Worm (Caenorhabditis elegans) whole organism, L4 larva: ENCODE data around the gene srh-268.

Experiments used
- D1046.2 ChIP-seq: fragments of 200-800 bp; sonication (Bioruptor generic); IDR thresholded peaks from 2 replicates; pipeline ENCODE4 v1.3.6; 2022; ENCODE audit warnings: missing genetic modification characterization, missing compliant biosample characterization
- F26F4.8 ChIP-seq: fragments of 200-800 bp; sonication (Bioruptor generic); conservative IDR thresholded peaks from 2 replicates; pipeline ENCODE4 v1.3.6; 2022; ENCODE audit warnings: missing genetic modification characterization, missing compliant biosample characterization
- F44E2.7 ChIP-seq: fragments of 200-800 bp; sonication (Bioruptor generic); IDR thresholded peaks from 2 replicates; pipeline ENCODE4 v2.1.2; 2022; ENCODE audit warnings: missing genetic modification characterization, missing compliant biosample characterization
- Y105C5A.15 ChIP-seq: fragments of 200-800 bp; sonication (Bioruptor generic); IDR thresholded peaks from 2 replicates; pipeline ENCODE4 v1.3.6; 2022; ENCODE audit warnings: missing genetic modification characterization, missing compliant biosample characterization
- Y48G9A.11 ChIP-seq: fragments of 200-800 bp; sonication (Bioruptor generic); IDR thresholded peaks from 2 replicates; pipeline ENCODE4 v1.3.6; 2022; ENCODE audit warnings: missing genetic modification reagents, missing genetic modification characterization, missing compliant biosample characterization
- ZK337.2 ChIP-seq: fragments of 200-800 bp; sonication (Bioruptor generic); IDR thresholded peaks from 2 replicates; pipeline ENCODE4 v1.3.6; 2022; ENCODE audit warnings: missing genetic modification reagents, missing genetic modification characterization, missing compliant biosample characterization
- aha-1 ChIP-seq: fragments of 150-350 bp; peaks from one replicate; lab custom pipeline; 2014; ENCODE audit warnings: missing biosample characterization, missing genetic modification characterization
- aly-2 ChIP-seq: sonication (generic microtip); optimal IDR thresholded peaks from 2 replicates; lab custom pipeline; 2018; ENCODE audit warnings: missing biosample characterization, missing genetic modification characterization
- arid-1 ChIP-seq: fragments of 200-800 bp; sonication (Bioruptor generic); conservative IDR thresholded peaks from 2 replicates; pipeline ENCODE4 v1.3.6; 2022; ENCODE audit warnings: missing genetic modification reagents, missing genetic modification characterization, missing compliant biosample characterization
- ceh-20 ChIP-seq: fragments of 200-800 bp; sonication (Bioruptor generic); IDR thresholded peaks from 2 replicates; pipeline ENCODE4 v1.3.6; 2022; ENCODE audit warnings: missing genetic modification reagents, missing genetic modification characterization, missing compliant biosample characterization
- ceh-28 ChIP-seq: fragments of 150-350 bp; optimal IDR thresholded peaks from 2 replicates; lab custom pipeline; 2014; ENCODE audit warnings: missing biosample characterization, missing genetic modification reagents, missing genetic modification characterization
- ceh-44 ChIP-seq: fragments of 200-800 bp; sonication (Bioruptor generic); IDR thresholded peaks from 2 replicates; pipeline ENCODE4 v1.3.6; 2022; ENCODE audit warnings: missing genetic modification reagents, missing genetic modification characterization, missing compliant biosample characterization
- ceh-82 ChIP-seq: sonication (generic microtip); optimal IDR thresholded peaks from 2 replicates; lab custom pipeline; 2017; ENCODE audit warnings: missing biosample characterization, missing genetic modification characterization
- ces-1 ChIP-seq: fragments of 150-350 bp; sonication (generic microtip); optimal IDR thresholded peaks from 4 replicates; lab custom pipeline; 2014; ENCODE audit warnings: missing biosample characterization, missing genetic modification reagents, missing genetic modification characterization
- cey-2 ChIP-seq: sonication (generic microtip); optimal IDR thresholded peaks from 3 replicates; lab custom pipeline; 2017; ENCODE audit warnings: missing genetic modification characterization, mild to moderate bottlenecking, missing compliant biosample characterization, antibody characterized with exemption, borderline replicate concordance; ENCODE audit not compliant: insufficient read depth
- ctbp-1 ChIP-seq: fragments of 200-800 bp; sonication (Bioruptor generic); IDR thresholded peaks from 2 replicates; pipeline ENCODE4 v1.3.6; 2022; ENCODE audit warnings: missing genetic modification reagents, missing genetic modification characterization, missing compliant biosample characterization
- daf-8 ChIP-seq: fragments of 200-800 bp; sonication (Bioruptor generic); IDR thresholded peaks from 2 replicates; pipeline ENCODE4 v1.3.6; 2022; ENCODE audit warnings: missing genetic modification characterization, missing compliant biosample characterization
- dmd-8 ChIP-seq: fragments of 200-800 bp; sonication (Bioruptor generic); IDR thresholded peaks from 2 replicates; pipeline ENCODE4 v1.3.6; 2022; ENCODE audit warnings: missing genetic modification characterization, missing compliant biosample characterization
- dve-1 ChIP-seq: sonication (generic microtip); optimal IDR thresholded peaks from 2 replicates; lab custom pipeline; 2017; ENCODE audit warnings: antibody characterized with exemption, mild to moderate bottlenecking, missing genetic modification characterization, missing compliant biosample characterization; ENCODE audit not compliant: insufficient read depth
- egl-27 ChIP-seq: sonication (generic microtip); optimal IDR thresholded peaks from 3 replicates; lab custom pipeline; 2017; ENCODE audit warnings: missing biosample characterization, missing genetic modification reagents, missing genetic modification characterization
- egl-43 ChIP-seq: fragments of 200-800 bp; sonication (Bioruptor generic); IDR thresholded peaks from 2 replicates; pipeline ENCODE4 v1.3.6; 2022; ENCODE audit warnings: missing genetic modification reagents, missing genetic modification characterization, missing compliant biosample characterization
- fos-1 ChIP-seq: fragments of 150-350 bp; optimal IDR thresholded peaks from 2 replicates; lab custom pipeline; 2014; ENCODE audit warnings: missing biosample characterization, missing genetic modification characterization
- hlh-30 ChIP-seq: sonication (generic microtip); optimal IDR thresholded peaks from 2 replicates; lab custom pipeline; 2017; ENCODE audit warnings: antibody characterized with exemption, mild to moderate bottlenecking, missing genetic modification characterization, missing compliant biosample characterization; ENCODE audit not compliant: insufficient read depth
- jun-1 ChIP-seq: fragments of 150-350 bp; optimal IDR thresholded peaks from 2 replicates; lab custom pipeline; 2014; ENCODE audit warnings: missing biosample characterization, missing genetic modification reagents, missing genetic modification characterization
- lin-13 ChIP-seq: fragments of 150-350 bp; optimal IDR thresholded peaks from 2 replicates; lab custom pipeline; 2014; ENCODE audit warnings: missing biosample characterization, missing genetic modification reagents, missing genetic modification characterization
- madf-9 ChIP-seq: fragments of 200-800 bp; sonication (Bioruptor generic); conservative IDR thresholded peaks from 2 replicates; pipeline ENCODE4 v1.3.6; 2022; ENCODE audit warnings: missing genetic modification reagents, missing genetic modification characterization, missing compliant biosample characterization
- mdl-1 ChIP-seq, 2 experiments: fragments of 150-350 bp in 1 of 2; sonication (generic microtip) in 1 of 2; optimal IDR thresholded peaks; 2 replicates each; lab custom pipeline; 2014 to 2017; ENCODE audit warnings: missing biosample characterization in 2 of 2, missing genetic modification characterization in 2 of 2
- mdt-29 ChIP-seq: fragments of 200-800 bp; sonication (Bioruptor generic); IDR thresholded peaks from 2 replicates; pipeline ENCODE4 v1.3.6; 2022; ENCODE audit warnings: missing genetic modification reagents, missing genetic modification characterization, missing compliant biosample characterization
- mep-1 ChIP-seq: fragments of 150-350 bp; sonication (generic microtip); optimal IDR thresholded peaks from 3 replicates; lab custom pipeline; 2014; ENCODE audit warnings: missing biosample characterization, missing genetic modification characterization
- mxl-2 ChIP-seq: fragments of 200-800 bp; sonication (Bioruptor generic); conservative IDR thresholded peaks from 2 replicates; pipeline ENCODE4 v1.3.6; 2022; ENCODE audit warnings: missing genetic modification reagents, missing genetic modification characterization, missing compliant biosample characterization
- nhr-102 ChIP-seq: sonication (generic microtip); optimal IDR thresholded peaks from 2 replicates; lab custom pipeline; 2016; ENCODE audit warnings: mild to moderate bottlenecking, missing genetic modification characterization, moderate library complexity, missing compliant biosample characterization
- nhr-11 ChIP-seq: fragments of 150-350 bp; optimal IDR thresholded peaks from 2 replicates; lab custom pipeline; 2014; ENCODE audit warnings: missing biosample characterization, missing genetic modification characterization
- nhr-237 ChIP-seq: sonication (generic microtip); optimal IDR thresholded peaks from 2 replicates; lab custom pipeline; 2017; ENCODE audit warnings: missing biosample characterization, missing genetic modification characterization
- nhr-41 ChIP-seq: fragments of 200-800 bp; sonication (Bioruptor generic); IDR thresholded peaks from 2 replicates; pipeline ENCODE4 v1.3.6; 2022; ENCODE audit warnings: missing genetic modification reagents, missing genetic modification characterization, missing compliant biosample characterization
- nhr-48 ChIP-seq: sonication (generic microtip); optimal IDR thresholded peaks from 2 replicates; lab custom pipeline; 2016; ENCODE audit warnings: mild to moderate bottlenecking, missing genetic modification characterization, missing compliant biosample characterization
- pqm-1 ChIP-seq: sonication (generic microtip); optimal IDR thresholded peaks from 2 replicates; lab custom pipeline; 2017; ENCODE audit warnings: missing biosample characterization, missing genetic modification characterization
- rbr-2 ChIP-seq: sonication (generic microtip); optimal IDR thresholded peaks from 2 replicates; lab custom pipeline; 2016; ENCODE audit warnings: missing genotype, missing genetic modification characterization, missing compliant biosample characterization
- skn-1 ChIP-seq: fragments of 150-350 bp; optimal IDR thresholded peaks from 2 replicates; lab custom pipeline; 2014; ENCODE audit warnings: missing biosample characterization, missing genetic modification characterization
- snpc-1.2 ChIP-seq: fragments of 200-800 bp; sonication (Bioruptor generic); IDR thresholded peaks from 2 replicates; pipeline ENCODE4 v1.3.6; 2022; ENCODE audit warnings: missing genetic modification reagents, missing genetic modification characterization, missing compliant biosample characterization
- snpc-4 ChIP-seq: fragments of 150-350 bp; optimal IDR thresholded peaks from 2 replicates; lab custom pipeline; 2014; ENCODE audit warnings: missing biosample characterization, missing genetic modification characterization
- tag-97 ChIP-seq: fragments of 200-800 bp; sonication (Bioruptor generic); IDR thresholded peaks from 2 replicates; pipeline ENCODE4 v1.3.6; 2022; ENCODE audit warnings: missing genetic modification characterization, missing compliant biosample characterization
- zag-1 ChIP-seq: fragments of 150-350 bp; optimal IDR thresholded peaks from 2 replicates; lab custom pipeline; 2014; ENCODE audit warnings: missing biosample characterization, missing genetic modification characterization
- zfp-3 ChIP-seq: fragments of 200-800 bp; sonication (Bioruptor generic); conservative IDR thresholded peaks from 2 replicates; pipeline ENCODE4 v1.3.6; 2022; ENCODE audit warnings: missing genetic modification reagents, missing genetic modification characterization, missing compliant biosample characterization

Gene srh-268

ce11 chrV:7522279-7522678 lies 16.8 kb upstream of the srh-268 start, which contains the start of gene C54F6.15:
C54F6.15 (minus strand) TSS chrV:7522379.
- no peak for TF ChIP-seq dmd-8 (GFP tag; lab: Robert Waterston, UW)
- no peak for TF ChIP-seq madf-9
- TF ChIP-seq ceh-20 (GFP tag; lab: Robert Waterston, UW), result no peak
- no peak for TF ChIP-seq egl-27 (tag; lab: Kevin White, UChicago)
- TF ChIP-seq nhr-237 (tag; lab: Kevin White, UChicago), result no peak
- no peak for TF ChIP-seq snpc-4
- TF ChIP-seq cey-2, result no peak
- TF ChIP-seq ctbp-1 (GFP tag; lab: Robert Waterston, UW), result no peak

DNA sequence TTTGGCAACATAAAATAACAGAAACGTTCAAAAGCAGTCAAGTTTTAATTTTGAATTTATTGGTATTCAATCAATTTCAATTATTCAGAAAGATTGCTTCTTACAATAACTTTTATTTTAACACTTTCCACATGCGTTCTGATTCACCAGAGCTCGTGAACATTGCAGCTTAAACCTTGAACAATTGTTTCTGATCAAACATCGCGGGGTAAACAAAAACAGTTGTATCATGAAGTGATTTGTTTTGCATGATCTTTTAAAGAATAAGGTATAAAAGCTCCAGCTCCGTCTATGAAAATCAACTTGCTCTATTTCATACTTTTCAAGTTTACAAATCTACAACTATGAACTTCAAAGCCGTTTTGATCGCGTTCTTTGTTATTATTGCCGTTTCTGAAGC lies 15.7 kb upstream of the srh-268 start, which contains the start of gene C54F6.6:
TSS of gene C54F6.6 (plus strand) at position 301 of the 400 bp plus-strand sequence.
- TF ChIP-seq mep-1, result no peak
- no peak for TF ChIP-seq ceh-28 (tag; lab: Kevin White, UChicago)
- no peak for TF ChIP-seq ceh-82 (tag; lab: Kevin White, UChicago)

DNA sequence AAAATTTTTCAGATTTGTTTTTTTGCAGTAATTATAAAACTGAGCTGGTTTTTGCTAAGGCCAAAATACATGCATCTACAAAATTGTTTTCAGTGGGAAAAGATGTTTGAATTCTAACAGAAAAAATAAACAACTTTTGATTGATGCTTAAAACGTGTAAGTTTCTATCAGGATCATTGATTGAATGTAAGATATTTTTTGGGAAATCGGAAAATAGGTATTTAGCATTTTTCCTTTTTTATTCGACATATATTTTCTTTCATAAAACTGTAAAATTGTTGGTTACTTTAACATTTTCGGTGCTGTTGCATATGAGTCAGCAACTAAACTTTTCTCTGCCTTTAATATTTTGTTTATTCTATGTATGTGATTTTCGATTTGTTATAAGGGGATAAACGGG lies 14.7 kb upstream of the srh-268 start, which contains the start of gene C54F6.20:
TSS of gene C54F6.20 (plus strand) at position 301 of the 400 bp plus-strand sequence.
- TF ChIP-seq dve-1 (tag; lab: Kevin White, UChicago), result no peak
- no peak for TF ChIP-seq mdl-1 (tag; optimal IDR thresholded peaks at IDR 0.05; lab: Kevin White, UChicago)
- TF ChIP-seq ceh-44 (GFP tag; lab: Robert Waterston, UW), result no peak
- TF ChIP-seq skn-1 (tag; lab: Kevin White, UChicago), result no peak
- no peak for TF ChIP-seq mdt-29 (GFP tag; lab: Robert Waterston, UW)
- TF ChIP-seq ceh-20 (GFP tag; lab: Robert Waterston, UW), result no peak
- TF ChIP-seq zfp-3 (GFP tag; lab: Robert Waterston, UW), result no peak
- TF ChIP-seq zag-1 (tag; lab: Kevin White, UChicago), result no peak
- TF ChIP-seq F44E2.7, result no peak
- no peak for TF ChIP-seq aly-2
- no peak for TF ChIP-seq daf-8 (GFP tag; lab: Robert Waterston, UW)
- TF ChIP-seq nhr-102 (tag; lab: Kevin White, UChicago), result no peak
- TF ChIP-seq hlh-30 (tag; lab: Kevin White, UChicago), result no peak
- no peak for TF ChIP-seq rbr-2 (tag; lab: Kevin White, UChicago)
- TF ChIP-seq lin-13 (GFP tag; lab: Kevin White, UChicago), result no peak
- TF ChIP-seq nhr-41 (GFP tag; lab: Robert Waterston, UW), result no peak
- TF ChIP-seq fos-1 (tag; lab: Kevin White, UChicago), result no peak
- TF ChIP-seq tag-97 (GFP tag; lab: Robert Waterston, UW), result no peak
- TF ChIP-seq snpc-1.2 (GFP tag; lab: Robert Waterston, UW), result no peak

DNA sequence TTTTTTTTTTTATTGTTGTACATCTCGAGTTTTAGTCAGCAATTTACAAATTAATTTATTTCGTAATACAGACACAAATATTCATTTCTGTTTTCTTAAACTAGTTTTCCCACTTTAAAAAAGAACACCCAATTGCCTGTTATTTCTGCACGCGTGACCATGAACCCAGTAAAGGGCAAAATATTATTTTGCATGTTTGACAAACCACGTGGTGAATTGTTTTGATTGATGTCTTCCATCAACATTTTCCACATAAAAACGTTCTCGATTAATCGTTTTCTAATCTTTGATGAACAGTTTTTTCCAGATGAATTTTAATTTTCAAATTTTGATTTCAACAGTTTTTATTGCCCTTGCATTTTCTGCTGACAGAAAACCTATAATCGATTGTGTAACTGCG lies 13.4 kb upstream of the srh-268 start, which contains the start of gene C54F6.18:
TSS of gene C54F6.18 (plus strand) at position 301 of the 400 bp plus-strand sequence.
- TF ChIP-seq pqm-1 (tag; lab: Kevin White, UChicago) (no peak), tag-97 (GFP tag; lab: Robert Waterston, UW) (no peak), aha-1 (no peak), Y105C5A.15 (GFP tag; lab: Robert Waterston, UW) (no peak), arid-1 (GFP tag; lab: Robert Waterston, UW) (no peak), F26F4.8 (GFP tag; lab: Robert Waterston, UW) (no peak), ZK337.2 (GFP tag; lab: Robert Waterston, UW) (no peak), D1046.2 (GFP tag; lab: Robert Waterston, UW) (no peak), nhr-11 (tag; lab: Kevin White, UChicago) (no peak), ceh-20 (GFP tag; lab: Robert Waterston, UW) (no peak), jun-1 (tag; lab: Kevin White, UChicago) (no peak), egl-43 (GFP tag; lab: Robert Waterston, UW) (no peak), ces-1 (GFP tag; lab: Kevin White, UChicago) (no peak), Y48G9A.11 (GFP tag; lab: Robert Waterston, UW) (no peak), nhr-48 (tag; lab: Kevin White, UChicago) (no peak), mxl-2 (GFP tag; lab: Robert Waterston, UW) (no peak), daf-8 (GFP tag; lab: Robert Waterston, UW) (no peak)
